Worm (Caenorhabditis elegans) whole organism, early embryonic: ENCODE data around the gene nhr-263.

ENCODE experiments used
- F13C5.2 ChIP-seq: sonication (generic microtip); optimal IDR thresholded peaks from 2 replicates; lab custom pipeline; 2017; ENCODE audit warnings: mild to moderate bottlenecking, missing genetic modification characterization, inconsistent platforms, missing compliant biosample characterization
- aly-1 ChIP-seq: sonication (generic microtip); optimal IDR thresholded peaks from 2 replicates; lab custom pipeline; 2016; ENCODE audit warnings: missing genetic modification characterization, missing compliant biosample characterization
- flt-1 ChIP-seq: fragments of 200-800 bp; sonication (Bioruptor generic); IDR thresholded peaks from 2 replicates; pipeline ENCODE4 v1.3.6; 2022; ENCODE audit warnings: missing genetic modification characterization, missing compliant biosample characterization

DNA sequence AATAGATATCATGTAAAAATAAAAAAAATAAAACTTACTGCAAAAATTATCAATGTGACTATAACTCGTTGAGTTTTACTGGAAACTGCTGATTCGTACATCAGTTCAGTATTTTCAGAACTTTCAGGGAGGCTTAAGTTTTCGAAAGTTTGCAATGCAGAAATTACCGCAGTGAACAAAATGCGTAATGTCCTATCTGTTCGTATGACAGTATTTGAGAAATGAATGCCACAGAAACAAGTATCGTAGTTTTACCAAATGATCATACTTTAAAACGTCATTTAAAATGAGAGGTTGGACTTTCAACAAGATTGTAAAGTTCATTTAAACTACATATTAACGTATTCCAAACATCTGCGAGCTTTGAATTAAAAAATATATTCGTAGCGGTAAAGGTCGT is 14.8 kb upstream of the nhr-263 start, which contains the start of gene C03G6.21:
- TF ChIP-seq aly-1 (tag; lab: Kevin White, UChicago): no peak
- no peak for TF ChIP-seq flt-1
- no peak for TF ChIP-seq F13C5.2 (tag; lab: Kevin White, UChicago)
